Worm (Caenorhabditis elegans) whole organism, young adult: ENCODE data around the gene nhr-51.

Experiments
- B0019.2 ChIP-seq: fragments of 200-800 bp; sonication (Bioruptor generic); conservative IDR thresholded peaks from 2 replicates; pipeline ENCODE4 v1.3.6; 2022; ENCODE audit warnings: missing genetic modification reagents, missing genetic modification characterization, missing compliant biosample characterization
- T26A5.8 ChIP-seq: sonication (generic microtip); optimal IDR thresholded peaks from 2 replicates; lab custom pipeline; 2016; ENCODE audit warnings: missing genetic modification characterization, missing compliant biosample characterization
- egl-44 ChIP-seq: fragments of 200-800 bp; sonication (Bioruptor generic); IDR thresholded peaks from 2 replicates; pipeline ENCODE4 v1.3.6; 2022; ENCODE audit warnings: missing genetic modification reagents, missing genetic modification characterization, missing compliant biosample characterization
- let-607 ChIP-seq, 2 experiments: fragments of 200-800 bp in 1 of 2; sonication (Bioruptor generic) in 1 of 2; sonication (generic microtip) in 1 of 2; optimal IDR thresholded peaks; 2 replicates each; lab custom pipeline; 2016 to 2018; ENCODE audit warnings: mild to moderate bottlenecking in 2 of 2, missing compliant biosample characterization in 2 of 2, missing genetic modification characterization in 2 of 2, moderate library complexity in 2 of 2, missing genotype in 1 of 2
- nhr-27 ChIP-seq: fragments of 200-800 bp; sonication (Bioruptor generic); optimal IDR thresholded peaks from 2 replicates; lab custom pipeline; 2018; ENCODE audit warnings: mild to moderate bottlenecking, missing genetic modification characterization, moderate library complexity, missing compliant biosample characterization
- nhr-90 ChIP-seq: sonication (generic microtip); optimal IDR thresholded peaks from 2 replicates; lab custom pipeline; 2016; ENCODE audit warnings: missing genotype, mild to moderate bottlenecking, missing genetic modification characterization, missing compliant biosample characterization

- TF ChIP-seq let-607 (tag; optimal IDR thresholded peaks at IDR 0.05; lab: Kevin White, UChicago): no peak
- no peak for TF ChIP-seq nhr-90 (tag; lab: Kevin White, UChicago)
- no peak for TF ChIP-seq nhr-27 (tag; lab: Kevin White, UChicago)
- TF ChIP-seq B0019.2 (GFP tag; lab: Robert Waterston, UW): no peak
- no peak for TF ChIP-seq egl-44 (GFP tag; lab: Robert Waterston, UW)
- TF ChIP-seq T26A5.8 (tag; lab: Kevin White, UChicago): no peak
Observed at ce11 chrV:15661580-15661979, 12.2 kb upstream of the nhr-51 start.
